Worm (Caenorhabditis elegans): ENCODE results near the gene nas-15.

DNA sequence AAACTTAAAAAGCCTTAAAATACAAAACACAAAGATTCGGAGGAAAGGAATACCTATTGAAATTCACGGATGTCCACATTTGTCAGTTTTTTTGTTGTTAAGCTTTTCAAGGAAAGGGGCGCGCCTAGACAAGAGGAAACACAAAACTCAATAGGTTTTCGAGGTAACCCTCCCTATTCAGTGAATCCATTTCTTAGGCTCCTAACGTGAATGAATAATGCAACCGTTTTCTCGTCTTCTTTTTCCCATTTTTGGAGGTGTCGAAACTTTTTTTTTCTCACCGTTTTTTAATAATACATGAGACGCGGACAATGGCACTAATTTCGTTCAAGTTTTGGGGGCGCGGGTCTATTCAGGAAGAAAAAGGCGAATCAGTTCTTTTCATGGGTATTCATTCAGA lies 40.5 kb upstream of the nas-15 start:
- TF ChIP-seq hmbx-1 (tag; optimal IDR thresholded peaks at IDR 0.05) (no peak), tbx-37 (GFP tag; conservative IDR thresholded peaks at IDR 0.05) (no peak), hnd-1 (tag; optimal IDR thresholded peaks at IDR 0.05) (no peak)
